Worm (Caenorhabditis elegans): ENCODE measurements around the gene str-233.

Gene str-233

DNA sequence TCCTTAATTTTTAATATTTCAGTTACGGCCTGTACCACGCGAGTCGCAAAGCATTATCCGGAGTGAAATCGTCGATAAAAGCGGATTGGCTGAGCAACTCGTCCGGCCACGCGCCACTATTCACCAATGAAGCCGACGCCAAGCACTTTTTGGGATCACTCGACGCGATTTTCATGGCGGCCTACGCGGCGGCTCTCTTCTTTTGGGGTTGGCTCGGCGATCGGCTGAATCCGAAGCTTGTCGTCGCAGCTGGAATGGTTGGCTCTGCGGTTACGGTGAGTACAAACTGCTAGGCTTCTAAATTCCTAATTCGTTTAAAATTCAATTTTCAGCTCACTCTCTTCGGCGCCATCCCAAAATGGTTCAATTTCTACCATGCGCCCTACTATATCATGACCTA is 15.5 kb upstream of the str-233 start:
- TF ChIP-seq nhr-23 (tag; optimal IDR thresholded peaks at IDR 0.05) = no peak
- TF ChIP-seq ceh-28 (tag; optimal IDR thresholded peaks at IDR 0.05) = no peak
- no peak for TF ChIP-seq mdl-1 (tag; optimal IDR thresholded peaks at IDR 0.05)
- no peak for TF ChIP-seq ama-1 (optimal IDR thresholded peaks at IDR 0.05)
- no peak for TF ChIP-seq pqm-1 (tag; optimal IDR thresholded peaks at IDR 0.05)
- no peak for TF ChIP-seq nhr-25 (tag; optimal IDR thresholded peaks at IDR 0.05)
- no peak for TF ChIP-seq egl-27 (tag; optimal IDR thresholded peaks at IDR 0.05)
- no peak for TF ChIP-seq lin-15B (tag; optimal IDR thresholded peaks at IDR 0.05)

DNA sequence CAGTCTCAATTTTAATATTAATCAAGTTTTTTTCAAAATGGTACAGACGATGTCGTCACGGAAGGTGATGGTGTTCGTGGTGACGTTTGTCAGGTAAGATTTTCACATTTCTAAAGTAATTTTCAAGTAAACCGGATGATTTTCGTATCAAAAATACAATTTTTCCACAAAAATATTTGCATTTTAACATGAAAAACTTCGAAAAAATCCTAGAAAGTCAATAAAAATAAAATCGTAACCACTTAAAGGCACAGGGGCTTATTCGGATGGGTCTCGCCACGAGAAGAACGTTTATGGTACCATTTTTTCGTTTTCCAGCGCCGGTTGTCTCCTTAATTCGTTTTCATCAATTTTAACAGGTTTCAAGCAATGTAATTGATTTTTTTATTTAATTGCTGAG is 14.8 kb upstream of the str-233 start, which contains the start of gene T10C6.6:
Gene T10C6.6 (plus strand): TSS at position 27 of the 400 bp plus-strand sequence.
- no peak for TF ChIP-seq elt-3 (tag; optimal IDR thresholded peaks at IDR 0.05)
- no peak for TF ChIP-seq zag-1 (tag; optimal IDR thresholded peaks at IDR 0.05)
- no peak for TF ChIP-seq ceh-28 (tag; optimal IDR thresholded peaks at IDR 0.05)
- no peak for TF ChIP-seq nhr-28 (tag; optimal IDR thresholded peaks at IDR 0.05)
- no peak for TF ChIP-seq nhr-76 (tag; optimal IDR thresholded peaks at IDR 0.05)
- TF ChIP-seq nhr-67 (tag; optimal IDR thresholded peaks at IDR 0.05) = no peak
- no peak for TF ChIP-seq ZK546.5 (tag; optimal IDR thresholded peaks at IDR 0.05)
- no peak for TF ChIP-seq fkh-10 (GFP tag; optimal IDR thresholded peaks at IDR 0.05)
- no peak for TF ChIP-seq daf-12 (tag; optimal IDR thresholded peaks at IDR 0.05)

DNA sequence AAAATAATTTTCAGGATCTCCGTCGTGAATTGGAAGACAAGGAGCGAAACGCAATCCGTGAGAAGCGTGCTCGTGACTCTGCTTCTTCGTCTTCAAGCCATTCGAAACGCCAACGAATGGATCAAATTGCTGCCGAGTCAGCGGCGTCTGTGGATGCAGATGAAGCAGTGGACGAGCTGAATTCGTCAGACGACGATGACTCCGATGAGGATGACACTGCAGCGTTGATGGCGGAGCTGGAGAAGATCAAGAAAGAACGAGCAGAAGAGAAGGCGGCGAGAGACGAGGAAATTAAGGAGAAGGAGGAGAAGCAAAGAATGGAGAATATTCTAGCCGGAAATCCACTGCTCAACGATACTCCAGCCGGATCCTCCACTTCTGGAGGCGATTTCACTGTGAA is 14.1 kb upstream of the str-233 start:
- no peak for TF ChIP-seq ceh-82 (tag; optimal IDR thresholded peaks at IDR 0.05)
- TF ChIP-seq ZK546.5 (tag; optimal IDR thresholded peaks at IDR 0.05) = no peak
- no peak for TF ChIP-seq nhr-25 (tag; optimal IDR thresholded peaks at IDR 0.05)
- TF ChIP-seq fkh-10 (GFP tag; optimal IDR thresholded peaks at IDR 0.05) = no peak
- no peak for TF ChIP-seq egl-27 (tag; optimal IDR thresholded peaks at IDR 0.05)
- TF ChIP-seq lin-39 (tag; optimal IDR thresholded peaks at IDR 0.05) = no peak
- TF ChIP-seq mdl-1 (tag; optimal IDR thresholded peaks at IDR 0.05) = no peak
- TF ChIP-seq mml-1 (tag; optimal IDR thresholded peaks at IDR 0.05) = no peak
- no peak for TF ChIP-seq snpc-4 (tag; optimal IDR thresholded peaks at IDR 0.05)
- no peak for TF ChIP-seq nhr-28 (tag; optimal IDR thresholded peaks at IDR 0.05)
- TF ChIP-seq pha-4 (tag; optimal IDR thresholded peaks at IDR 0.05) = no peak
- TF ChIP-seq fos-1 (tag; optimal IDR thresholded peaks at IDR 0.05) = no peak
- TF ChIP-seq aly-2 (tag; optimal IDR thresholded peaks at IDR 0.05) = no peak
- TF ChIP-seq jun-1 (tag; optimal IDR thresholded peaks at IDR 0.05) = no peak
- TF ChIP-seq nhr-77 (tag; optimal IDR thresholded peaks at IDR 0.05) = no peak
- no peak for TF ChIP-seq ceh-16 (tag; optimal IDR thresholded peaks at IDR 0.05)
- no peak for TF ChIP-seq nfya-1 (tag; optimal IDR thresholded peaks at IDR 0.05; ENCODE audit: insufficient read depth)
- no peak for TF ChIP-seq nhr-67 (tag; optimal IDR thresholded peaks at IDR 0.05)
- TF ChIP-seq unc-62 (GFP tag; optimal IDR thresholded peaks at IDR 0.05) = no peak
- no peak for TF ChIP-seq unc-39 (tag; optimal IDR thresholded peaks at IDR 0.05)

DNA sequence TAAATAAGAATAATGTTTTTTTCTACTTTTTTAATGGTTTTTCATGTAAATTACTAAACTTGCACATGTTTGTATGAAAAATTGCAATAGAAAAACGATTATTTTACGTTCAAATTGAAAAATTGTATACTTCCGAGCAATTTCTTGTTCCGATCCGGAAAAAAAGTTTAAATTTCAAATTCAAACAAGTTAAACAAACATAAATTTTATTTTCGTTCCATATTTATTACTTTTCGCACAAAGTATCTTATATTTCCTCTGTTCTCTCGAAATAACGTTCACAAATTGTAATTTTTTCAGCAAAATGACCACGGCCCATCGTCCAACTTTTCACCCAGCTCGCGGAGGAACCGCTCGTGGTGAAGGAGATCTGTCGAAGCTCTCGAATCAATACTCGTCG is 13.6 kb upstream of the str-233 start, which contains the start of gene cwc-15:
Gene cwc-15 (plus strand): TSS at position 301 of the 400 bp plus-strand sequence.
- TF ChIP-seq fkh-2 (tag; optimal IDR thresholded peaks at IDR 0.05) (no peak), hmg-11 (tag; optimal IDR thresholded peaks at IDR 0.05) (no peak), ceh-16 (tag; optimal IDR thresholded peaks at IDR 0.05) (no peak), pha-4 (tag; optimal IDR thresholded peaks at IDR 0.05) (no peak), daf-12 (tag; optimal IDR thresholded peaks at IDR 0.05) (no peak), nhr-43 (tag; optimal IDR thresholded peaks at IDR 0.05; ENCODE audit: poor library complexity, severe bottlenecking) (no peak), ceh-82 (tag; optimal IDR thresholded peaks at IDR 0.05) (no peak), lin-39 (tag; optimal IDR thresholded peaks at IDR 0.05) (no peak), aly-2 (tag; optimal IDR thresholded peaks at IDR 0.05) (no peak), jun-1 (tag; optimal IDR thresholded peaks at IDR 0.05) (no peak), pqm-1 (tag; optimal IDR thresholded peaks at IDR 0.05) (no peak), ZK546.5 (tag; optimal IDR thresholded peaks at IDR 0.05) (no peak), mdl-1 (tag; optimal IDR thresholded peaks at IDR 0.05) (no peak), fos-1 (tag; optimal IDR thresholded peaks at IDR 0.05) (no peak), nhr-67 (tag; optimal IDR thresholded peaks at IDR 0.05) (no peak), mml-1 (tag; optimal IDR thresholded peaks at IDR 0.05) (no peak), nhr-77 (tag; optimal IDR thresholded peaks at IDR 0.05) (no peak), ceh-9 (tag; optimal IDR thresholded peaks at IDR 0.05) (no peak), unc-62 (GFP tag; optimal IDR thresholded peaks at IDR 0.05) (no peak)

DNA sequence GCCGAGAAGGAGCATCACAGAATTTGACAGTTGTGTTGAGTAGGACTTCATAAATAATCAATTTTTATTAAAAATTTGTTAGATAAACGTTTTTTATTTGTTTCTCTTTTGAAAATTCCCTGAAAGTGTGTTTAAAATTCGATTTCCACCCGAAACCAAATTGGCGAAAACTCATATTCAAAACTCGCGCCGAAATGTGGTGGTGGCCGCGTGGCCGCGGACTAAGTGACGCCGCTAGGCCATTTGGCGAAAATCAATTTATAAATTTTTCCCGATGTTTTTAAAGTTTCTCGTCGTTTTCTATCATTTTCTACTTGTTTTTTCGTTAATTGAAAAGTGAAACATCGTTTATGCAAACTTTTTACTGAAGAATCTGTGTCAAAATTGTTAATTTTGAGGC is 13.1 kb upstream of the str-233 start:
- TF ChIP-seq fkh-2 (tag; optimal IDR thresholded peaks at IDR 0.05) = no peak
- TF ChIP-seq fos-1 (tag; optimal IDR thresholded peaks at IDR 0.05) = no peak
- TF ChIP-seq ceh-28 (tag; optimal IDR thresholded peaks at IDR 0.05) = no peak
- TF ChIP-seq unc-39 (tag; optimal IDR thresholded peaks at IDR 0.05) = no peak
- peak; percentile 57 for TF ChIP-seq nhr-43 (tag; optimal IDR thresholded peaks at IDR 0.05; ENCODE audit: poor library complexity, severe bottlenecking)
- TF ChIP-seq tbx-2 (tag; optimal IDR thresholded peaks at IDR 0.05) = no peak
- no peak for TF ChIP-seq ztf-11 (tag; optimal IDR thresholded peaks at IDR 0.05)
- TF ChIP-seq hmg-11 (tag; optimal IDR thresholded peaks at IDR 0.05) = no peak
- no peak for TF ChIP-seq nhr-11 (tag; optimal IDR thresholded peaks at IDR 0.05)
- no peak for TF ChIP-seq pha-4 (tag; optimal IDR thresholded peaks at IDR 0.05)
- no peak for TF ChIP-seq nhr-25 (tag; optimal IDR thresholded peaks at IDR 0.05)
- no peak for TF ChIP-seq nhr-77 (tag; optimal IDR thresholded peaks at IDR 0.05)
- peak; percentile 0 for TF ChIP-seq lin-39 (tag; optimal IDR thresholded peaks at IDR 0.05)
- TF ChIP-seq daf-12 (tag; optimal IDR thresholded peaks at IDR 0.05) = no peak
- TF ChIP-seq ceh-16 (tag; optimal IDR thresholded peaks at IDR 0.05) = no peak
- no peak for TF ChIP-seq fkh-10 (GFP tag; optimal IDR thresholded peaks at IDR 0.05)
- no peak for TF ChIP-seq ztf-4 (tag; optimal IDR thresholded peaks at IDR 0.05)
- TF ChIP-seq elt-3 (tag; optimal IDR thresholded peaks at IDR 0.05) = no peak
- TF ChIP-seq nhr-23 (tag; optimal IDR thresholded peaks at IDR 0.05) = peak; percentile 6
- no peak for TF ChIP-seq nhr-12 (tag; optimal IDR thresholded peaks at IDR 0.05)
- TF ChIP-seq skn-1 (tag; optimal IDR thresholded peaks at IDR 0.05) = no peak
- TF ChIP-seq mdl-1 (tag; optimal IDR thresholded peaks at IDR 0.05) = no peak
- no peak for TF ChIP-seq lsy-12 (tag; optimal IDR thresholded peaks at IDR 0.05)
- TF ChIP-seq mml-1 (tag; optimal IDR thresholded peaks at IDR 0.05) = no peak
- no peak for TF ChIP-seq eor-1 (tag; optimal IDR thresholded peaks at IDR 0.05)
